ENCODE assay signal across 3 worm cellular contexts in the genomic region with DNA sequence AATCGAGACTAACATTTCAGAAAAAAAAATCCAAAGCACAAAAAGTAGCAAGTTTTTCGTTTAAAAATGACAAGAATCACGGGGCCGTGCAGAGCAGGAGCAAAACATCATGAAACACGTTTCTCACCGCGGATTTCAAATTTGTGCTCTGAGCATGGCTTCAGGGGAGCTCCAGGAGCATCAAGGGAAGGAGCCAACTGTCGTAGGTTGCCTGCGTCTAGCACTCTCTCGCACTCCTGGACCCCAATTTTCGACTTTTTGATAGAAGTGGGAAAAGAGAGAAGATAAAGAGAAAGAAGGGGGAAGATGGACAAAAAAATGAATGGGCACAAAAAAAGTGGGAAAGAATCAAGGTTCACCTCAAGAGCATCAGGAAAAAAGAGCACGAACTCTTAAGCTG.
TF ChIP-seq lines count a peak whose summit lies in the region.

No protein-coding gene starts in this region.

TF ChIP-seq in whole organism, L1 larva, 84 proteins besides CTCF, POLR2A, EP300 and RAD21 (continued from another document):
- peak; percentile 54 for TF ChIP-seq nhr-19 (GFP tag; conservative IDR thresholded peaks at IDR 0.05; lab: Robert Waterston, UW)

TF ChIP-seq in whole organism, L2 larva, 48 proteins besides CTCF, POLR2A, EP300 and RAD21 (continued from another document):
- TF ChIP-seq nhr-129 (tag; optimal IDR thresholded peaks at IDR 0.05; lab: Kevin White, UChicago) (peak; percentile 38), lsy-2 (tag; optimal IDR thresholded peaks at IDR 0.05; lab: Kevin White, UChicago) (peak in 1 of 2 experiments; percentile 21)
TF ChIP-seq in whole organism, L2 larva: peak in this region for 4.

TF ChIP-seq in whole organism, L4 larva, 104 proteins besides CTCF, POLR2A, EP300 and RAD21 (continued from another document):
- 0 out of 2 replicates have a peak, but pooled peaks have one; percentile 35 for TF ChIP-seq ceh-20 (GFP tag; IDR thresholded peaks at IDR 0.05; lab: Robert Waterston, UW)
- TF ChIP-seq T26A8.4 (GFP tag; IDR thresholded peaks at IDR 0.05; lab: Robert Waterston, UW), result no peak
- TF ChIP-seq nhr-11 (tag; optimal IDR thresholded peaks at IDR 0.05; lab: Kevin White, UChicago), result no peak
- TF ChIP-seq set-16 (GFP tag; IDR thresholded peaks at IDR 0.05; lab: Robert Waterston, UW), result peak; percentile 22; the same call in 1 of the 2 replicates
- no peak for TF ChIP-seq lin-1 (GFP tag; IDR thresholded peaks at IDR 0.05; lab: Robert Waterston, UW)
- no peak for TF ChIP-seq F26F4.8 (GFP tag; conservative IDR thresholded peaks at IDR 0.05; lab: Robert Waterston, UW)
- TF ChIP-seq nhr-48 (tag; optimal IDR thresholded peaks at IDR 0.05; lab: Kevin White, UChicago), result no peak
- no peak for TF ChIP-seq spr-1 (tag; optimal IDR thresholded peaks at IDR 0.05; lab: Kevin White, UChicago)
- TF ChIP-seq zfp-3 (GFP tag; conservative IDR thresholded peaks at IDR 0.05; lab: Robert Waterston, UW), result no peak
- TF ChIP-seq lin-29 (GFP tag; IDR thresholded peaks at IDR 0.05; lab: Robert Waterston, UW), result no peak
- no peak for TF ChIP-seq egl-43 (GFP tag; IDR thresholded peaks at IDR 0.05; lab: Robert Waterston, UW)
- TF ChIP-seq nhr-6 (tag; optimal IDR thresholded peaks at IDR 0.05; lab: Kevin White, UChicago), result no peak
